Worm (Caenorhabditis elegans): Measurements from ENCODE around the gene nep-12.

nep-12 gene

DNA sequence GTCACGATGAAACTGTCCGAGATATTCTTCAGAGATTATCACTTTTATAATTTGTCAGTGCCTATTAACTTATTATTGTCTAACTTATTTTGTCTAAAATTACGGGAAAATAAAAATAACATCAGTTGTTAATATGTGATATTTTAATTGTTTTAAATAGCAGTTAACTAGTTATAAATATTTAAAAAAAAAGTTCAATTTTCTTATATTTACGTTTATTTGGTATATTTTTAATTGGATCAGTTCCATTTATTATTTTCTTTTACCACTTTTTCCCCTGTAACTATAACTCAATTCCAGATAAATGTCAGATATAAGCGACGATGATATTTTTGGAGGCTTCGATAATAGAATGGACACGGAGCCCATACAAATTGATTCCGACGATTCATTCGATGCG lies 11.1 kb upstream of the nep-12 start, which contains the start of gene C33F10.4:
C33F10.4 (plus strand) TSS at position 301 of the 400 bp plus-strand sequence.
- TF ChIP-seq him-1 (tag; optimal IDR thresholded peaks at IDR 0.05) (no peak), W03F9.2 (tag; optimal IDR thresholded peaks at IDR 0.05) (no peak)

DNA sequence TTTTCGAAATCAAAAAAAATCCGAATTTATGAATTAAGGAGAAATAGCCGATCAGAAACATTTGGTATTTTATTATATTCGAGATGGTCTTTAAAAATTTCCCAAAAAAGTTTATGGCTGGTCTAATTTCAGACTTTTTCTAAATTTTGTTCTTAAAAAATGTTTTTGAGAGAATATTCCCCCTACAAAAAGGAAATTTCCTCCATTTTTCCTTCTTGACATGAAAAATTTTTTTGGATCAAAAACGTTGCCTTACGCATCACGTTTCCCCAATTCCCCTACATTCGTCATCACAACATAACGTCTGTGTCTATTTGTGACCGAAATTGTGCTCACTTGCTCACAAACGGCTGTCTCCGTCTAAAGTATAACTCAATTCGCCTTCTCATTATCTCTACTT lies 9.0 kb upstream of the nep-12 start:
- TF ChIP-seq dao-5 (tag; optimal IDR thresholded peaks at IDR 0.05), result no peak
- TF ChIP-seq him-1 (tag; optimal IDR thresholded peaks at IDR 0.05), result no peak
- TF ChIP-seq W03F9.2 (tag; optimal IDR thresholded peaks at IDR 0.05), result no peak

DNA sequence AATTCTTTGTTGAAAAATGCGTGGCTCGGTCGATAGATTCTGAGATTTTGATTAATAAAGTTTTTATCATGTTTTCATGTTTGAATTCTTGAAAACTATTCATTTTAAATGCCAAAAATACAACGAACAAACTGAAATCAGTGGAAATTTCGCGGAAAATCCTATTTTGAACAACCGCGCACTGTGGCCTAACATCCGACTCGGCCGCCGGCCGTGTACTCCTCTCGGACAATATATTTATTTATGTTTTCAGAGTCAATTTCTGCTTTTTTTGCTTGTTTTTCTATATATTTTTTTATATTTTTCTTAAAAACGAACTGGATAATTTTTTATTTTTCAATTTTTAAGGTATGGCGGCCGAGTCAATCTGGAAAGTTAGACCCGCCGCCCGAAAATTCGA lies 6.9 kb upstream of the nep-12 start, which contains the start of gene F26G1.1:
F26G1.1 (plus strand) TSS at position 347 of the 400 bp plus-strand sequence.
- TF ChIP-seq W03F9.2 (tag; optimal IDR thresholded peaks at IDR 0.05), result peak; percentile 22
- TF ChIP-seq him-1 (tag; optimal IDR thresholded peaks at IDR 0.05), result peak; percentile 3
- no peak for TF ChIP-seq dao-5 (tag; optimal IDR thresholded peaks at IDR 0.05)

DNA sequence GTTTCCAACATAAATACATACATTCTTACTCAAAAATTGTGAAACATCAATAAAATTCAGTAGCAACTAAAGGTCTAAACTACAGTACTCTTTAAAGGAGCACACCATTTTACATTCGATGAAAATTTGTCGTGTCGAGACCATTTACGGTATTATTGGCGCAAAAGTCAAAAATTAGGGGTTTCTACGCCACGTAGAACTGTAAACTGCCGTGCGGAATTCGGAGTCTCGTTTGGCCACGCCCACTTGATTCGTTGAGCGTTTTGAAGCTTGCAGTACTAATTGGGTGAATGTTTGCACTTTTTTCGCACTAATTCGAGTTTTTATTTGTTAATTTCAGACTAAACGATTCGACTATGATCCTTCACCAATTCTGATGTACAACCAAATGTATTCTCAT lies 6.4 kb upstream of the nep-12 start:
- TF ChIP-seq W03F9.2 (tag; optimal IDR thresholded peaks at IDR 0.05) (no peak), him-1 (tag; optimal IDR thresholded peaks at IDR 0.05) (no peak), dao-5 (tag; optimal IDR thresholded peaks at IDR 0.05) (no peak)

DNA sequence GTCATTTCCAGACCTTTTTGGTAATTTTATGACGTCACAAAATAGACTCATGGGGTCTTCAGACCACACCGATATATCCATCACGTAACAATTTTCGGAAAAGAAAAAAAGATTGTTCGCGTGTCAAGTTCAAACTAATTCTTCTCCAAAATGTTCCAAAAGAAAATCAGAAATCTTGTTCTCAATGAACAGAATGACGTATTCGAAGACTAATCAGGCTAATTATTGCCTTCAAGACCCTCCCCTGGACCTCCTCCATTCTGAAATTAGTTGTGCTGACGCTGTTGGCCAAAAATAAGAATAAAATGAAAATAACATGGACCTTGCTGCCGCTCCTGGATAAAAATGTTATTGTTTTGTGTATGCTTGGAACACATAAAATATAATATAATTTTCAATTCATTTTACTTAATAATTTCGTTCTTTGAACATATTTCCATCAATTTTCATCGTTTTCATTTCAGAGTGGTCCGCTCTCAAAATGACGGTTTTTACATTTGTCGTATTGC lies 5.6 kb upstream of the nep-12 start, which contains the start of gene F26G1.15:
F26G1.15 (plus strand) TSS at position 459 of the 509 bp plus-strand sequence.
- TF ChIP-seq W03F9.2 (tag; optimal IDR thresholded peaks at IDR 0.05), result no peak
- no peak for TF ChIP-seq him-1 (tag; optimal IDR thresholded peaks at IDR 0.05)
- TF ChIP-seq dao-5 (tag; optimal IDR thresholded peaks at IDR 0.05), result no peak

DNA sequence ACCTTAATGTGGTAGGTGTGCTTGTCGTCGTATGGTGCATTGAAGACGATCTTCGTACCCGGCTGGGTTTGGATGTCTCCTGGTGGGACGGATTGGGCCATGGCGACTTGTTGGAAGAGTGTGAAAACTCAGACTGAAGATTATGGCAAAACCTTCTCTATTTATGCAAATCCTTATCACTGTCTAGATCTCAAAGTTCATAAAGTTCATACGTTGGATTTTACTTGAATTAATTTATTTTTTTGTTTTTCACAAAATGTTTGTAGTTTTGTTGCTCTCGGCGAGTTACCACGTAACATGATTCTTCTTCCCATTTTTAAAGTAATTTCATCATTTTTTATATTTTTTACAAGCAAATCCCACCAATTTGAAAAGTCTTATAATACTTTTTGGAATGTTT lies 1.8 kb upstream of the nep-12 start, which contains the start of gene msp-3:
msp-3 (minus strand) TSS at position 101 of the 400 bp plus-strand sequence.
- TF ChIP-seq him-1 (tag; optimal IDR thresholded peaks at IDR 0.05), result no peak
- TF ChIP-seq W03F9.2 (tag; optimal IDR thresholded peaks at IDR 0.05), result no peak
- no peak for TF ChIP-seq dao-5 (tag; optimal IDR thresholded peaks at IDR 0.05)

DNA sequence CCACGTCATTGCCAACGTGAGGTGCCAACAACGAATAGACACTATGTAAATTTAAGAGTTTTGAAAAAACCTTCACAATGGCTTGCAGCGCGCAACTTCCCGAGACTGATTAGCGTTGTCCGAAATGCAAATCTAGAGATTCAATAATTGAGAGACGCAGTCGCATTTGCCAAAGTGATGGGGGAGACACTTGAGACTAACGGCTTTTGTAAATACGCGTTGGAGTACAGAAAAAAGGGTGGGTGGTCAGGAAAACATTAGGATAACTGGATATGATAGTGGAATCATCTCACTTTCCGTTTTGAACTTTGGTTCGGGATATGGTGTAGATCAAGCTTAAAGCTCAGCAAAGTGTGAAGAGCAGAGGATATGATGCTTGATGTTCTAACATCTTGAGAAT lies 4.6 kb downstream of the nep-12 start:
- TF ChIP-seq dao-5 (tag; optimal IDR thresholded peaks at IDR 0.05), result no peak
- TF ChIP-seq him-1 (tag; optimal IDR thresholded peaks at IDR 0.05), result no peak
- TF ChIP-seq W03F9.2 (tag; optimal IDR thresholded peaks at IDR 0.05), result no peak

DNA sequence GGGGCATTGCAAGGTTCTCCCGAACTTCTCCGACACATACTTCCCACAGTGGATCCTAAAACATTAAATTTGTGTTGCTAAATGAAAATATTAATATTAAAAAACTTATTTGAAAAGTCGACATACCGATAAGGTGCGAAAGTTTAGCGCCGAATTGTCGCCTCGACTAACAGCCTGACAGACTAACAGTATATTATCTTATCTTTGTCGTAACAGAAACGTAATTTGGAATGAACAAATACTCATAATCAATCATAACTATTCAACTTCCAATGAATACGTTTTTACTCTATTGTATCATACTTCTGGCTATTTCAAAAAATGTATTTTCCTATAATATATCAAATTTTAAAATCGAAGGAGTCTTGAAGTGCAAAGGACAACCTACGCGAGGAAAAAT lies 7.4 kb downstream of the nep-12 start, which contains the start of gene F26G1.11:
F26G1.11 (plus strand) TSS at position 205 of the 400 bp plus-strand sequence.
- no peak for TF ChIP-seq dao-5 (tag; optimal IDR thresholded peaks at IDR 0.05)
- TF ChIP-seq W03F9.2 (tag; optimal IDR thresholded peaks at IDR 0.05), result no peak
- no peak for TF ChIP-seq him-1 (tag; optimal IDR thresholded peaks at IDR 0.05)

DNA sequence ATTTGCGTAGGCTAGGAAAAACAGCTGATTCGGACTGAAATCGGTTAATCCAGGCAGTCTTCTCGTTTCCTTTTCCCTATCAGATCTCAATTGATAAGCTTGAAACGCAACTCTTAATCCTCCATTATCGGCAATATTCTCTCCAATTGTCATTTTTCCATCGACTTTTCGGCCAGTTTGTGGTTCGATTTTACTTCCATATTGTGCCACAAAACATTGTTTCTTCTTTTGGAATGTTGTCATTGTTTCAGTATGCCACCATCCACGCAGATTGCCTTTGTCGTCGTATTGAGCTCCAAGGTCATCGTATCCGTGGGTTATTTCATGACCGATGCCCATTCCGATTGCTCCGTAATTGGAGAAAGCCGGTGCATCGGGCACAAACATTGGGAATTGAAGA lies 8.5 kb downstream of the nep-12 start:
- no peak for TF ChIP-seq W03F9.2 (tag; optimal IDR thresholded peaks at IDR 0.05)
- TF ChIP-seq dao-5 (tag; optimal IDR thresholded peaks at IDR 0.05), result no peak
- no peak for TF ChIP-seq him-1 (tag; optimal IDR thresholded peaks at IDR 0.05)

DNA sequence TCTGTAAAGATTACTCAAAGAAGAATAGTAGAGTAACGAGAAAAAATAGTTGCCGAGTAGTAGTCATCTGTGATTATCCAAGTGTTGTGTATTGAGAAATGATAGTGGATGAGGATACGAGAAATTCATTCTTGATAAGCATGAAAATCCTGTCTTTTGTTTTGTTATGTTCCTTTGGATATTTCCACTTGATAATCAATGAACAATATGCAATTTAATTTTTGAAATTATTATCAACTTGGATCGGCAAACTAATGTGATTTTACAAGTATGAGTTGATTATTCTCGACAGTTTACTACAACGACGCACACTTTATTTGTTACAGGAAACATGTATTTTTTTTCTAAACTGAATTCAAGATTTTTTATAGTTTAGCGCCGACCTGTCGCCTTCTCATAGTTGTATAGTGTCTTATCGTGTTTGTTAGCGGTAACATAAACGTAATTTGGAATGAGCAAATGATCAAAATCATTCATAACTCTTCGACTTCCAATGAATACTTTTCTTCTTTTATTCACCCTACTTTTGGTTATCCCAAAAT lies 10.4 kb downstream of the nep-12 start, which contains the start of the genes F26G1.9 and F26G1.10:
F26G1.9 (minus strand) TSS at position 101 of the 542 bp plus-strand sequence.
F26G1.10 (plus strand) TSS at position 492 of the 542 bp plus-strand sequence.
- TF ChIP-seq him-1 (tag; optimal IDR thresholded peaks at IDR 0.05) (no peak), dao-5 (tag; optimal IDR thresholded peaks at IDR 0.05) (no peak), W03F9.2 (tag; optimal IDR thresholded peaks at IDR 0.05) (no peak)

DNA sequence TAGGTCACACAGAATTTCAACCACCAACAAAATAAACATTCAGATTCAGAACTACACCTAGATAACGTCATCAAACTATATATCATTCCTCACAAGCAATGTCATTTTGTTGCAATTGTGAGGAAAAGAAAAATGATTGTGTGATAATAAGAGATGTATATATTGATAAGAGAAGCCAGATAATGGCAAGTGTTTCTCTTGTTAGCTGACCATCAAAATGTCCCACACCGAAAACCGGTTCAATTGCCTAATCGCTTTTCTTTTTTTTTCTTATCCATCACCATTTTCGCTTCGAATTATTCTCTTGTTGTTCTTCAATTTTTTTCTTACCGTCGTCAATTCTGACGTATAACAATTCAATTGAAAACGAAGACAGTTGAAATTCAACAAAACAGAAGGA lies 11.9 kb downstream of the nep-12 start:
- TF ChIP-seq dao-5 (tag; optimal IDR thresholded peaks at IDR 0.05) (no peak), him-1 (tag; optimal IDR thresholded peaks at IDR 0.05) (no peak)

DNA sequence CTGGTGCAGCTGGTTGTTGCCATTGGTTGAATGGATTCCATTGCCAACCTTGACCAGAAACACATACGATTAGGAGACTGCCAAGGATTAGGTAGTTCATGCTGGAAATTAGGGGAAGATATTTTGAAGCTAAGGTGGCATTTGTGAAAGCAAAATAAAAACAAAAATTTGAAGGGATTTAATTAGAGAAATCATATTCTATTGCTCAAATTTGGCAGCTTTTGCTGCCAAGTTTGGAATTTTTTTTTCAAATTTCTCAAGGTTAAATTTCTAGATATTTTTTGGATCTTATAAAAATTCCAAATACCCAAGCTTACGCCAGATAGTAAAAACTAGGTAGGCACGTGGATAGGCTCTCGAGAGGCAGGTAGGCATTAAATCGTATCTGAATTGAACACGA lies 13.1 kb downstream of the nep-12 start, which contains the start of gene F26G1.5:
F26G1.5 (minus strand) TSS at position 101 of the 400 bp plus-strand sequence.
- TF ChIP-seq dao-5 (tag; optimal IDR thresholded peaks at IDR 0.05) (no peak), W03F9.2 (tag; optimal IDR thresholded peaks at IDR 0.05) (no peak), him-1 (tag; optimal IDR thresholded peaks at IDR 0.05) (no peak)

DNA sequence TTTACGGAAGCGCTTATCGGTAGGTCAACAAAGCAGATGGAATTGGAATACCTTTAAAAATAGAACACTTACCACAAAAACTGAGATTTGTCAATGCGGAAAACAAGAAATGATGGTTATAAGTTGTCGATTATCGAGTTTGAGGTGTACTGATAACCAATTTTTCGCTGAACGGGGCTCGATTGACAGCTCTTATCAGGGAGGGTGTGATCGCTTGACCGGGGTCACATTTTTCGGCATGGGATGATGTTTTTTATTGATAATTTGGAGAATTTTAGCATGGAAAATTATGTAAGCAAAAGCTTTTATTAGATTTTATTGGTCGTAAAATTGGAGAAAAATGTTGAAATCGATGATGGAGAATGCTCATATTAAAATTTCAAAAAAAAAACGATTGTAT lies 14.4 kb downstream of the nep-12 start:
- TF ChIP-seq him-1 (tag; optimal IDR thresholded peaks at IDR 0.05) (no peak), dao-5 (tag; optimal IDR thresholded peaks at IDR 0.05) (no peak), W03F9.2 (tag; optimal IDR thresholded peaks at IDR 0.05) (no peak)

DNA sequence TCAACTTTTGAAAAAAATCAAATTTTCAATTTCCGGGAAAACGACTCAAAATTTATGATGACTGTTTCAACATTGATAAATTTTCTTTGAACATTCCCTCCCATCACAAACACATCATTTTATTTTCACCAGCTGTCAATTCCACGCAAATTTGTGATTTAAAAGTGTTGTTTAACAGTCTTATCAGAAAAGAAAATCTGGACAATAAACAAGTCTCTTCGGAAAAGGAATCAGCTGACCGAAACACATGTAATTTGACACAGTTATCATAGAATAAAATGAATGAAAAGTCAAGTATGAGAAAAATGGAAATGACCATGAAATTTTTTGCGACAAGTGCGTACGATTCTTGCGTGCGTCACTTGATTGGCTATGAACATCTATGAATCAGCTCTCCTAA lies 15.2 kb downstream of the nep-12 start:
- no peak for TF ChIP-seq him-1 (tag; optimal IDR thresholded peaks at IDR 0.05)
- TF ChIP-seq W03F9.2 (tag; optimal IDR thresholded peaks at IDR 0.05), result no peak
- no peak for TF ChIP-seq dao-5 (tag; optimal IDR thresholded peaks at IDR 0.05)

DNA sequence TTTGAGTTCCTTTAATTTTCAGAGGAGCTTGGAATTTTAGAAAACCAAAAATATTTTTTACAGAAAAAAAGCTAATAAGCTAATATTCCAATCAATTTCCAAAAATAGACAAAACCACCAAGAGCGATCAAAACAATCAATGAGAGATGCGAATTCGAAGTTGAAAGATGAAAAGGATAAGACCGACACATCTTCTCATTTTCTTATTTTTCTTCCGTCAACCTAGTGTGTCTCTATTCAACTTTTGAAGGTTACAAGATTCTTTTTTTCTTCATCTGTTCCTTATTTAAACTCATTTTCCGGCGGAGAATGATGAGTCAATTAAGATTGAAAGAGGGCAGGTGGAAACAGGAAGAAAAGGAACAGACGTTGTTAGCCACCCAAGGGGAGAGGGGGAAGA lies 16.7 kb downstream of the nep-12 start:
- TF ChIP-seq dao-5 (tag; optimal IDR thresholded peaks at IDR 0.05) (no peak), him-1 (tag; optimal IDR thresholded peaks at IDR 0.05) (no peak), W03F9.2 (tag; optimal IDR thresholded peaks at IDR 0.05) (no peak)
